Worm (Caenorhabditis elegans) whole organism, mixed stage, embryonic: ENCODE results near the gene T07D1.3.
A peak's percentile ranks its signal among the peaks of the same experiment; 100 is the strongest.

ENCODE experiments used
- M03D4.4 ChIP-seq: sonication (generic microtip); optimal IDR thresholded peaks from 2 replicates; lab custom pipeline; 2017; ENCODE audit warnings: mild to moderate bottlenecking, missing genetic modification characterization, missing compliant biosample characterization
- bed-3 ChIP-seq: fragments of 200-800 bp; sonication (Bioruptor generic); optimal IDR thresholded peaks from 3 replicates; lab custom pipeline; 2018; ENCODE audit warnings: mild to moderate bottlenecking, missing genetic modification characterization, moderate library complexity, missing compliant biosample characterization
- blmp-1 ChIP-seq: fragments of 150-350 bp; optimal IDR thresholded peaks from 2 replicates; lab custom pipeline; 2014; ENCODE audit warnings: missing biosample characterization, missing genetic modification characterization
- ceh-39 ChIP-seq: fragments of 150-350 bp; optimal IDR thresholded peaks from 2 replicates; lab custom pipeline; 2014; ENCODE audit warnings: missing biosample characterization, missing genetic modification characterization
- ceh-43 ChIP-seq: fragments of 200-800 bp; sonication (Bioruptor generic); optimal IDR thresholded peaks from 2 replicates; lab custom pipeline; 2018; ENCODE audit warnings: mild to moderate bottlenecking, missing genetic modification characterization, moderate library complexity, missing compliant biosample characterization
- ceh-83 ChIP-seq: fragments of 200-800 bp; sonication (Bioruptor generic); optimal IDR thresholded peaks from 2 replicates; lab custom pipeline; 2018; ENCODE audit warnings: mild to moderate bottlenecking, missing genetic modification characterization, missing compliant biosample characterization
- ces-1 ChIP-seq: fragments of 150-350 bp; optimal IDR thresholded peaks from 2 replicates; lab custom pipeline; 2014; ENCODE audit warnings: missing biosample characterization, missing genetic modification reagents, missing genetic modification characterization
- cnd-1 ChIP-seq: fragments of 200-800 bp; sonication (Bioruptor generic); optimal IDR thresholded peaks from 2 replicates; lab custom pipeline; 2018; ENCODE audit warnings: mild to moderate bottlenecking, missing genetic modification characterization, missing compliant biosample characterization
- drap-1 ChIP-seq: fragments of 200-800 bp; sonication (Bioruptor generic); optimal IDR thresholded peaks from 3 replicates; lab custom pipeline; 2018; ENCODE audit warnings: mild to moderate bottlenecking, missing genetic modification characterization, missing compliant biosample characterization
- elt-1 ChIP-seq: sonication (generic microtip); optimal IDR thresholded peaks from 2 replicates; lab custom pipeline; 2017; ENCODE audit warnings: missing genetic modification characterization, mild to moderate bottlenecking, missing compliant biosample characterization, antibody characterized with exemption, moderate library complexity, borderline replicate concordance; ENCODE audit not compliant: insufficient read depth
- elt-3 ChIP-seq: fragments of 150-350 bp; optimal IDR thresholded peaks from 2 replicates; lab custom pipeline; 2014; ENCODE audit warnings: missing biosample characterization, missing genetic modification characterization
- flh-1 ChIP-seq: fragments of 200-800 bp; sonication (Bioruptor generic); optimal IDR thresholded peaks from 2 replicates; lab custom pipeline; 2018; ENCODE audit warnings: mild to moderate bottlenecking, missing genetic modification characterization, moderate library complexity, missing compliant biosample characterization
- ham-2 ChIP-seq: fragments of 200-800 bp; sonication (Bioruptor generic); optimal IDR thresholded peaks from 2 replicates; lab custom pipeline; 2018; ENCODE audit warnings: mild to moderate bottlenecking, missing genetic modification characterization, missing compliant biosample characterization
- hlh-1 ChIP-seq: fragments of 150-350 bp; optimal IDR thresholded peaks from 2 replicates; lab custom pipeline; 2014; ENCODE audit warnings: missing biosample characterization, missing genetic modification reagents, missing genetic modification characterization
- lin-13 ChIP-seq: fragments of 150-350 bp; optimal IDR thresholded peaks from 2 replicates; lab custom pipeline; 2014; ENCODE audit warnings: missing biosample characterization, missing genetic modification characterization
- lin-32 ChIP-seq: fragments of 200-800 bp; sonication (Bioruptor generic); optimal IDR thresholded peaks from 2 replicates; lab custom pipeline; 2018; ENCODE audit warnings: mild to moderate bottlenecking, missing genetic modification characterization, missing compliant biosample characterization
- lsy-2 ChIP-seq: fragments of 150-350 bp; optimal IDR thresholded peaks from 2 replicates; lab custom pipeline; 2014; ENCODE audit warnings: missing biosample characterization, missing genetic modification characterization
- mab-5 ChIP-seq: fragments of 150-350 bp; optimal IDR thresholded peaks from 2 replicates; lab custom pipeline; 2014; ENCODE audit warnings: missing biosample characterization, missing genetic modification characterization
- mep-1 ChIP-seq: fragments of 150-350 bp; optimal IDR thresholded peaks from 2 replicates; lab custom pipeline; 2017; ENCODE audit warnings: missing biosample characterization, missing genetic modification reagents, missing genetic modification characterization, inconsistent platforms
- mls-2 ChIP-seq: sonication (generic microtip); optimal IDR thresholded peaks from 2 replicates; lab custom pipeline; 2016; ENCODE audit warnings: mild to moderate bottlenecking, missing genetic modification characterization, moderate library complexity, missing compliant biosample characterization
- nhr-12 ChIP-seq: fragments of 150-350 bp; optimal IDR thresholded peaks from 2 replicates; lab custom pipeline; 2014; ENCODE audit warnings: missing biosample characterization, missing genetic modification characterization
- nhr-2 ChIP-seq: fragments of 150-350 bp; optimal IDR thresholded peaks from 2 replicates; lab custom pipeline; 2014; ENCODE audit warnings: missing biosample characterization, missing genetic modification characterization
- nhr-237 ChIP-seq: fragments of 150-350 bp; optimal IDR thresholded peaks from 2 replicates; lab custom pipeline; 2014; ENCODE audit warnings: missing biosample characterization, missing genetic modification characterization
- nhr-28 ChIP-seq: fragments of 150-350 bp; optimal IDR thresholded peaks from 2 replicates; lab custom pipeline; 2014; ENCODE audit warnings: missing biosample characterization, missing genetic modification characterization
- nhr-76 ChIP-seq: sonication (generic microtip); optimal IDR thresholded peaks from 2 replicates; lab custom pipeline; 2017; ENCODE audit warnings: missing biosample characterization, missing genetic modification characterization
- pha-4 ChIP-seq: fragments of 150-350 bp; optimal IDR thresholded peaks from 2 replicates; lab custom pipeline; 2018; ENCODE audit warnings: missing biosample characterization, missing genetic modification reagents, missing genetic modification characterization
- sem-2 ChIP-seq: fragments of 200-800 bp; sonication (Bioruptor generic); optimal IDR thresholded peaks from 2 replicates; lab custom pipeline; 2018; ENCODE audit warnings: mild to moderate bottlenecking, missing genetic modification characterization, missing compliant biosample characterization
- snpc-4 ChIP-seq: fragments of 150-350 bp; optimal IDR thresholded peaks from 2 replicates; lab custom pipeline; 2014; ENCODE audit warnings: missing biosample characterization, missing genetic modification characterization
- sptf-1 ChIP-seq: sonication (generic microtip); optimal IDR thresholded peaks from 2 replicates; lab custom pipeline; 2017; ENCODE audit warnings: mild to moderate bottlenecking, missing genetic modification characterization, moderate library complexity, missing compliant biosample characterization
- tbx-8 ChIP-seq: fragments of 200-800 bp; sonication (Bioruptor generic); optimal IDR thresholded peaks from 2 replicates; lab custom pipeline; 2018; ENCODE audit warnings: mild to moderate bottlenecking, missing genetic modification characterization, moderate library complexity, missing compliant biosample characterization
- unc-120 ChIP-seq: sonication (generic microtip); optimal IDR thresholded peaks from 2 replicates; lab custom pipeline; 2017; ENCODE audit warnings: missing genetic modification characterization, missing compliant biosample characterization; ENCODE audit not compliant: poor library complexity, severe bottlenecking
- unc-39 ChIP-seq: fragments of 150-350 bp; optimal IDR thresholded peaks from 2 replicates; lab custom pipeline; 2014; ENCODE audit warnings: missing biosample characterization, missing genetic modification characterization
- unc-62 ChIP-seq: fragments of 150-350 bp; optimal IDR thresholded peaks from 2 replicates; lab custom pipeline; 2014; ENCODE audit warnings: missing biosample characterization, missing genetic modification reagents, missing genetic modification characterization
- zip-8 ChIP-seq: fragments of 150-350 bp; optimal IDR thresholded peaks from 2 replicates; lab custom pipeline; 2014; ENCODE audit warnings: missing biosample characterization, missing genetic modification characterization
- ztf-11 ChIP-seq: fragments of 150-350 bp; optimal IDR thresholded peaks from 2 replicates; lab custom pipeline; 2014; ENCODE audit warnings: missing biosample characterization, missing genetic modification characterization

Gene T07D1.3

DNA sequence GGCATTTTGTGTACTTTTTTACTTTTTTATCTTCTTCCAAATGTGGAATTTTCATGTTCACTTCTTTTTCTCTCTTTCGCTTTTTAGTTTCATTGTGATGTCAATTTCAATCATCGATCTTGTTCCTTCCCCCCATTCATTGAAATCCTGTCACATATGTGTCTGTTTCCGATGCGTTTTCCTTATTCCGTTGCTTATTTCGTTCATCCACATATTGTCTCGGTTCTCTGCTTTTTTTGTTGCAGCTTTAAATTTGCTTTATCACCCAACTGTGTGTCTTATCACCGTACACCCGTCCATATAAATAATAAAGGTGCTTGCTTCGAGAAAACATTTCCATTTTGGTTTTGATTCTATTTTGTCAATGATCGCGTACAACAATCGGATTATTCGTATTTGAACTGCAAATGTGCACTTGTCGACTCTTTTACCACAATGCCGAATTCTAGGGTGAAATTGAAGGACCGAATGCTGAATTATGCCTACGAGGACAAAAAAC lies 33.9 kb downstream of the T07D1.3 start, which contains the start of the genes C43H6.12 and trpp-12:
TSS of gene C43H6.12 (plus strand) at position 365 of the 499 bp plus-strand sequence.
TSS of gene trpp-12 (plus strand) at position 449 of the 499 bp plus-strand sequence.
- no peak for TF ChIP-seq ztf-11
- no peak for TF ChIP-seq ham-2
- no peak for TF ChIP-seq nhr-237 (tag; lab: Kevin White, UChicago)
- TF ChIP-seq mab-5 = no peak
- TF ChIP-seq lsy-2 = no peak
- no peak for TF ChIP-seq elt-3 (tag; lab: Kevin White, UChicago)
- no peak for TF ChIP-seq ceh-39 (tag; lab: Kevin White, UChicago)
- no peak for TF ChIP-seq unc-62 (GFP tag; lab: Kevin White, UChicago)
- no peak for TF ChIP-seq ces-1
- TF ChIP-seq sptf-1 = no peak

DNA sequence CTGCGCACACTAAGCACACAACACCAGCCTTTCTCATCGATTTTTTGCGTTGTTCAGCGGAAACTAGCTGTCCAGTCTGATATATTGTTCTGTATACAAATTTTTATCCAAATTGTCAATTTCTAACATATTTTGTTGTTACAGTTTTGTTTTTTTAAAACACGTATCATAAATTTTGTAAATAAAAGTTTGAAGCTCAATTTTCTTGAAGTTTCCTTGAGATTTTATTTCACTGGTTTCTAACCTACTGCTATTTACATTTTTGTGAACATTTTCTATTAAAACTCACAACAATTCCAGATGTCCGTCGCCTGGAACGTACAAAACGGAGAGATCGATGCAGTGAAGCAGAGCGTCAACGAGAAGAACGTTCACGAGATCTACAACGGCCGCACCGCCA lies 36.0 kb downstream of the T07D1.3 start, which contains the start of gene mtpn-1:
TSS of gene mtpn-1 (plus strand) at position 301 of the 400 bp plus-strand sequence.
- TF ChIP-seq ztf-11 (no peak), zip-8 (tag; lab: Kevin White, UChicago) (no peak), sem-2 (GFP tag; lab: Kevin White, UChicago) (no peak), tbx-8 (GFP tag; lab: Kevin White, UChicago) (no peak), elt-3 (tag; lab: Kevin White, UChicago) (no peak), M03D4.4 (no peak), lsy-2 (no peak), ceh-39 (tag; lab: Kevin White, UChicago) (no peak), mep-1 (tag; lab: Kevin White, UChicago) (no peak), drap-1 (GFP tag; lab: Kevin White, UChicago) (no peak), bed-3 (no peak), lin-32 (no peak), unc-39 (tag; lab: Kevin White, UChicago) (no peak), hlh-1 (no peak), unc-120 (tag; lab: Kevin White, UChicago) (no peak), blmp-1 (tag; lab: Kevin White, UChicago) (no peak)

DNA sequence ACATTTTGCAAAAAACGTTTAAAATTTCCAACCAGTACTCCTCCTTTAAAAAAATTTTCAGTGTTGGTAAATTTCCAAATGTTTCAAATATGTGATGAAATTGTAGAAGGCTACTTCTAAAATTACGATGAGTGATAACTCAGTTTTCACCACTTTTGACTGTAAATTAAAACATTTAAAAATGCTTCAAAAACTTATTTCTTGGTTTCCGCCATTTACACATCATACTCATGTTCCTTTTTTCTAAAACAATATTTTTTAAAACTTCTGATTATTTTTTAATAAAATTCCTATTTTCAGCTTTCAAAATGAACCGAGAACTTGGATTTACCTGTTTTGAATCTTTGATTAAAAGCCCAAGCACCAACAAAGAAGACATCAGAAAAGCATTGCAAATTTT lies 39.5 kb downstream of the T07D1.3 start, which contains the start of gene C43H6.4:
TSS of gene C43H6.4 (plus strand) at position 301 of the 400 bp plus-strand sequence.
- TF ChIP-seq M03D4.4 (no peak), mep-1 (tag; lab: Kevin White, UChicago) (no peak), unc-39 (tag; lab: Kevin White, UChicago) (no peak), tbx-8 (GFP tag; lab: Kevin White, UChicago) (no peak), unc-120 (tag; lab: Kevin White, UChicago) (no peak), hlh-1 (no peak), flh-1 (GFP tag; lab: Kevin White, UChicago) (no peak), sem-2 (GFP tag; lab: Kevin White, UChicago) (no peak), nhr-76 (tag; lab: Kevin White, UChicago) (no peak), mls-2 (tag; lab: Kevin White, UChicago) (no peak), ceh-39 (tag; lab: Kevin White, UChicago) (no peak)

DNA sequence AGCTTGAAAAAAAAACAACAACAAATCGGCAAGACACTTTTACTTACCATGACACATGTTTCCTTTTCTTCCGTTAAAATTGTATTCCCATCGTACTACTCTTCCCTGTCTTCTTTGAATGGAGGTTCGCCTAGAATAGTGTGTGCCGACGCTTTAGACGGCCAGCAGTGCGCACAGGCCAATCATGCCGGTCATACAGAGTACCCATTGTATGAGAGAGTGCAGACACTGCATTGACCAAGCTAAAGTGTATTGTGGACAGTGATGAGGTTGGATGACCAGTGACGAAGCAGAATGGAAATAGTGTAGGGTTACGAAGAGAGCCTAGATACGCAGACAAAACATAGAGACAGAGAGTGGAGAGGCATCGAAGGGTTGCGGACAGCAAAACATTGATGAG lies 41.3 kb downstream of the T07D1.3 start, which contains the start of gene dhhc-9:
TSS of gene dhhc-9 (minus strand) at position 154 of the 400 bp plus-strand sequence.
- TF ChIP-seq mab-5 = no peak
- TF ChIP-seq ztf-11 = no peak
- peak; percentile 41 for TF ChIP-seq sptf-1
- TF ChIP-seq cnd-1 (tag; lab: Kevin White, UChicago) = peak; percentile 39
- no peak for TF ChIP-seq nhr-28 (tag; lab: Kevin White, UChicago)
- no peak for TF ChIP-seq nhr-12 (tag; lab: Kevin White, UChicago)
- TF ChIP-seq zip-8 (tag; lab: Kevin White, UChicago) = no peak
- no peak for TF ChIP-seq bed-3
- no peak for TF ChIP-seq elt-3 (tag; lab: Kevin White, UChicago)
- no peak for TF ChIP-seq ceh-83 (GFP tag; lab: Kevin White, UChicago)
- TF ChIP-seq sem-2 (GFP tag; lab: Kevin White, UChicago) = no peak
- TF ChIP-seq pha-4 (tag; lab: Kevin White, UChicago) = peak; percentile 31
- TF ChIP-seq mls-2 (tag; lab: Kevin White, UChicago) = peak; percentile 70
- TF ChIP-seq mep-1 (tag; lab: Kevin White, UChicago) = peak; percentile 14
- TF ChIP-seq nhr-2 (tag; lab: Kevin White, UChicago) = peak; percentile 28
- peak; percentile 76 for TF ChIP-seq ces-1
- TF ChIP-seq ceh-43 (GFP tag; lab: Kevin White, UChicago) = no peak
- TF ChIP-seq snpc-4 (tag; lab: Kevin White, UChicago) = no peak
- no peak for TF ChIP-seq nhr-237 (tag; lab: Kevin White, UChicago)
- TF ChIP-seq elt-1 = no peak
- TF ChIP-seq lin-32 = no peak
- TF ChIP-seq nhr-76 (tag; lab: Kevin White, UChicago) = no peak
- no peak for TF ChIP-seq blmp-1 (tag; lab: Kevin White, UChicago)
- TF ChIP-seq ham-2 = peak; percentile 70
- TF ChIP-seq lsy-2 = no peak
- TF ChIP-seq unc-62 (GFP tag; lab: Kevin White, UChicago) = no peak
- peak; percentile 17 for TF ChIP-seq unc-120 (tag; lab: Kevin White, UChicago)
- no peak for TF ChIP-seq ceh-39 (tag; lab: Kevin White, UChicago)
- no peak for TF ChIP-seq hlh-1
- no peak for TF ChIP-seq flh-1 (GFP tag; lab: Kevin White, UChicago)
- TF ChIP-seq tbx-8 (GFP tag; lab: Kevin White, UChicago) = no peak
- no peak for TF ChIP-seq M03D4.4
- no peak for TF ChIP-seq drap-1 (GFP tag; lab: Kevin White, UChicago)
- no peak for TF ChIP-seq unc-39 (tag; lab: Kevin White, UChicago)
- TF ChIP-seq lin-13 (tag; lab: Kevin White, UChicago) = no peak
